Worm (Caenorhabditis elegans) whole organism, L2 larva: ENCODE data around the gene top-2.

ENCODE experiments used
- F13H6.1 ChIP-seq: sonication (generic microtip); optimal IDR thresholded peaks from 2 replicates; lab custom pipeline; 2016; ENCODE audit warnings: missing genetic modification characterization, missing compliant biosample characterization
- Y55F3AM.14 ChIP-seq: fragments of 200-800 bp; sonication (Bioruptor generic); optimal IDR thresholded peaks from 2 replicates; lab custom pipeline; 2018; ENCODE audit warnings: mild to moderate bottlenecking, missing genetic modification characterization, missing compliant biosample characterization
- ama-1 ChIP-seq: fragments of 150-350 bp; optimal IDR thresholded peaks from 2 replicates; lab custom pipeline; 2018; ENCODE audit warnings: inconsistent platforms
- blmp-1 ChIP-seq: sonication (generic microtip); optimal IDR thresholded peaks from 2 replicates; lab custom pipeline; 2017; ENCODE audit warnings: missing genetic modification characterization, mild to moderate bottlenecking, missing compliant biosample characterization, antibody characterized with exemption, moderate library complexity; ENCODE audit not compliant: insufficient read depth
- ceh-16 ChIP-seq: fragments of 150-350 bp; optimal IDR thresholded peaks from 2 replicates; lab custom pipeline; 2014; ENCODE audit warnings: missing biosample characterization, missing genetic modification characterization
- ceh-82 ChIP-seq: fragments of 150-350 bp; optimal IDR thresholded peaks from 2 replicates; lab custom pipeline; 2014; ENCODE audit warnings: missing biosample characterization, missing genetic modification characterization
- crh-2 ChIP-seq: sonication (generic microtip); optimal IDR thresholded peaks from 2 replicates; lab custom pipeline; 2017; ENCODE audit warnings: missing biosample characterization, missing genetic modification characterization
- egl-27 ChIP-seq: sonication (generic microtip); optimal IDR thresholded peaks from 3 replicates; lab custom pipeline; 2017; ENCODE audit warnings: missing biosample characterization, missing genetic modification reagents, missing genetic modification characterization
- elt-1 ChIP-seq: fragments of 150-350 bp; optimal IDR thresholded peaks from 2 replicates; lab custom pipeline; 2014; ENCODE audit warnings: missing biosample characterization, missing genetic modification characterization
- elt-3 ChIP-seq: sonication (generic microtip); optimal IDR thresholded peaks from 2 replicates; lab custom pipeline; 2017; ENCODE audit warnings: missing biosample characterization, missing genetic modification characterization
- fos-1 ChIP-seq: fragments of 150-350 bp; optimal IDR thresholded peaks from 2 replicates; lab custom pipeline; 2014; ENCODE audit warnings: missing biosample characterization, missing genetic modification characterization
- gmeb-1 ChIP-seq: fragments of 150-350 bp; optimal IDR thresholded peaks from 2 replicates; lab custom pipeline; 2014; ENCODE audit warnings: missing biosample characterization, missing genetic modification characterization
- lin-11 ChIP-seq: fragments of 150-350 bp; sonication (generic microtip); optimal IDR thresholded peaks from 2 replicates; lab custom pipeline; 2014; ENCODE audit warnings: missing biosample characterization, missing genetic modification characterization, inconsistent platforms, mixed read lengths
- lin-13 ChIP-seq: fragments of 150-350 bp; optimal IDR thresholded peaks from 2 replicates; lab custom pipeline; 2014; ENCODE audit warnings: missing biosample characterization, missing genetic modification reagents, missing genetic modification characterization
- lin-39 ChIP-seq: fragments of 150-350 bp; optimal IDR thresholded peaks from 2 replicates; lab custom pipeline; 2014; ENCODE audit warnings: missing biosample characterization, missing genetic modification reagents, missing genetic modification characterization
- lsy-2 ChIP-seq, 2 experiments: fragments of 150-350 bp in 1 of 2; sonication (generic microtip) in 1 of 2; optimal IDR thresholded peaks; 2 replicates each; lab custom pipeline; 2014 to 2017; ENCODE audit warnings: missing biosample characterization in 2 of 2, missing genetic modification characterization in 2 of 2
- mab-5 ChIP-seq: fragments of 150-350 bp; optimal IDR thresholded peaks from 2 replicates; lab custom pipeline; 2014; ENCODE audit warnings: missing biosample characterization, missing genetic modification characterization
- mbf-1 ChIP-seq: sonication (generic microtip); optimal IDR thresholded peaks from 2 replicates; lab custom pipeline; 2017; ENCODE audit warnings: missing biosample characterization, missing genetic modification characterization
- mdl-1 ChIP-seq, 2 experiments: fragments of 150-350 bp in 1 of 2; sonication (generic microtip) in 1 of 2; optimal IDR thresholded peaks; 2 replicates each; lab custom pipeline; 2017; ENCODE audit warnings: missing biosample characterization in 2 of 2, missing genetic modification characterization in 2 of 2
- nhr-10 ChIP-seq: sonication (generic microtip); optimal IDR thresholded peaks from 2 replicates; lab custom pipeline; 2017; ENCODE audit warnings: missing biosample characterization, missing genetic modification characterization
- nhr-12 ChIP-seq: fragments of 150-350 bp; optimal IDR thresholded peaks from 2 replicates; lab custom pipeline; 2014; ENCODE audit warnings: missing biosample characterization, missing genetic modification characterization
- nhr-129 ChIP-seq: fragments of 150-350 bp; optimal IDR thresholded peaks from 2 replicates; lab custom pipeline; 2014; ENCODE audit warnings: missing biosample characterization, missing genetic modification characterization
- nhr-21 ChIP-seq: fragments of 150-350 bp; optimal IDR thresholded peaks from 2 replicates; lab custom pipeline; 2014; ENCODE audit warnings: missing biosample characterization, missing genetic modification characterization
- nhr-237 ChIP-seq: fragments of 150-350 bp; optimal IDR thresholded peaks from 2 replicates; lab custom pipeline; 2014; ENCODE audit warnings: missing biosample characterization, missing genetic modification characterization
- nhr-25 ChIP-seq: fragments of 150-350 bp; sonication (generic microtip); optimal IDR thresholded peaks from 3 replicates; lab custom pipeline; 2014; ENCODE audit warnings: missing biosample characterization, missing genetic modification characterization
- nhr-6 ChIP-seq: fragments of 150-350 bp; optimal IDR thresholded peaks from 2 replicates; lab custom pipeline; 2014; ENCODE audit warnings: missing biosample characterization, missing genetic modification characterization
- nhr-77 ChIP-seq: fragments of 150-350 bp; optimal IDR thresholded peaks from 2 replicates; lab custom pipeline; 2014; ENCODE audit warnings: missing biosample characterization, missing genetic modification characterization
- peb-1 ChIP-seq: fragments of 150-350 bp; optimal IDR thresholded peaks from 2 replicates; lab custom pipeline; 2014; ENCODE audit warnings: missing biosample characterization, missing genetic modification characterization
- sem-4 ChIP-seq: fragments of 150-350 bp; optimal IDR thresholded peaks from 2 replicates; lab custom pipeline; 2014; ENCODE audit warnings: missing biosample characterization, missing genetic modification reagents, missing genetic modification characterization
- skn-1 ChIP-seq: sonication (generic microtip); optimal IDR thresholded peaks from 2 replicates; lab custom pipeline; 2017; ENCODE audit warnings: missing biosample characterization, missing genetic modification characterization
- sma-3 ChIP-seq: sonication (generic microtip); optimal IDR thresholded peaks from 2 replicates; lab custom pipeline; 2016; ENCODE audit warnings: missing genetic modification reagents, missing genetic modification characterization, missing compliant biosample characterization
- sma-9 ChIP-seq, 2 experiments: fragments of 150-350 bp in 1 of 2; sonication (generic microtip) in 1 of 2; optimal IDR thresholded peaks; 2 replicates each; lab custom pipeline; 2014 to 2016; ENCODE audit warnings: missing genetic modification characterization in 2 of 2, mild to moderate bottlenecking in 1 of 2, missing biosample characterization in 1 of 2, missing compliant biosample characterization in 1 of 2, missing genetic modification reagents in 1 of 2, moderate library complexity in 1 of 2
- snpc-4 ChIP-seq: fragments of 150-350 bp; optimal IDR thresholded peaks from 2 replicates; lab custom pipeline; 2014; ENCODE audit warnings: missing biosample characterization, missing genetic modification characterization
- unc-39 ChIP-seq: fragments of 150-350 bp; optimal IDR thresholded peaks from 2 replicates; lab custom pipeline; 2014; ENCODE audit warnings: missing biosample characterization, missing genetic modification characterization
- unc-55 ChIP-seq: fragments of 150-350 bp; sonication (generic microtip); optimal IDR thresholded peaks from 3 replicates; lab custom pipeline; 2014; ENCODE audit warnings: missing biosample characterization, missing genetic modification reagents, missing genetic modification characterization
- zag-1 ChIP-seq: fragments of 150-350 bp; optimal IDR thresholded peaks from 2 replicates; lab custom pipeline; 2014; ENCODE audit warnings: missing biosample characterization, missing genetic modification characterization
- ztf-1 ChIP-seq: fragments of 200-800 bp; sonication (Bioruptor generic); conservative IDR thresholded peaks from 2 replicates; pipeline ENCODE4 v1.3.6; 2022; ENCODE audit warnings: missing genetic modification characterization, missing compliant biosample characterization
- ztf-4 ChIP-seq: fragments of 150-350 bp; optimal IDR thresholded peaks from 2 replicates; lab custom pipeline; 2014; ENCODE audit warnings: missing biosample characterization, missing genetic modification characterization

The top-2 gene

DNA sequence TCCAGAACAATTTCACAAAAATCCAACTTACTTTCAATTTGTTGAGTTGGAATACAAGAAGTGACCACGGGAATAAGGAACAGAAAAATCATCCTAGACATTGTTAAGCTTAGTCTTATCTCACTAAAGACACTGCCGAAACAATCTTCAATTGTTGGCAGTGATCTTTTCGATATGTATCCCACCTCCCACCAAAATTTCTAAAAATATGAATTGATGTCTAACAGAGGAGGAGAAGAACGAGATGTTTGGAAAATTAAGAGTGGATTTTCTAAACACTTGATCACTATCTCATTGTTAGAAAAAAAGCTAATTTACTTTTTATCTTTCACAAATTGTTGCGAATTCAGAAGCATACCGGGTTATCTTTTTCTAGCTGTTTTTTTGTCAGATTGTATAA, 42.5 kb upstream of the top-2 start, which contains the start of gene clec-144:
Gene clec-144 (minus strand): TSS at position 101 of the 400 bp plus-strand sequence.
- TF ChIP-seq ama-1 (lab: Kevin White, UChicago) (no peak), unc-39 (no peak), mdl-1 (tag; optimal IDR thresholded peaks at IDR 0.05; lab: Kevin White, UChicago) (no peak), lin-13 (GFP tag; lab: Kevin White, UChicago) (no peak), ztf-1 (GFP tag; lab: Robert Waterston, UW) (no peak), nhr-129 (no peak), nhr-12 (tag; lab: Kevin White, UChicago) (no peak), snpc-4 (tag; lab: Kevin White, UChicago) (no peak), lin-11 (tag; lab: Kevin White, UChicago) (no peak), peb-1 (no peak), ztf-4 (tag; lab: Kevin White, UChicago) (no peak), F13H6.1 (tag; lab: Kevin White, UChicago) (no peak), nhr-10 (tag; lab: Kevin White, UChicago) (no peak)

DNA sequence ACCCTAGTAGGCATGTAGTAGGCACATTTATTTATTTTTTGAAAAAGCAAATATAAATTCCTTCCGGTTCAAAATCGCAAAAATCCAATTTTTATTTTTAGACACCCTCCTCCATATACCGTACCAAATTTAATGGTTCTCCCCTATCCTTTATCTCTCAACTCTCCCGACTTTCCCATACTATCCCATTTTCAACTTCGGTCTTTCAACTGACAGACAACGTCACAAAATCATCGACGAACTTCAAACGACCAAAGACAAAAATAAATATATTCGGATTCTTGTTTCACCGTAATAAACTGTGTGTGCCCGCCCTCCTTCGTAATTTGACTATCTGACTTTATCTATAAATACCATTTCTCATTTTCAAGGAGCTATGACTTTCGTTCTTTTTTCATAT, 39.7 kb upstream of the top-2 start, which contains the start of gene T27D12.6:
Gene T27D12.6 (plus strand): TSS at position 301 of the 400 bp plus-strand sequence.
- TF ChIP-seq mbf-1 (tag; lab: Kevin White, UChicago) (no peak), lsy-2 (tag; optimal IDR thresholded peaks at IDR 0.05; lab: Kevin White, UChicago) (no peak), unc-55 (GFP tag; lab: Kevin White, UChicago) (no peak), egl-27 (no peak), unc-39 (no peak), ama-1 (lab: Kevin White, UChicago) (no peak), nhr-237 (tag; lab: Kevin White, UChicago) (no peak), elt-1 (no peak), ceh-82 (tag; lab: Kevin White, UChicago) (no peak), elt-3 (tag; lab: Kevin White, UChicago) (no peak), skn-1 (tag; lab: Kevin White, UChicago) (no peak), gmeb-1 (tag; lab: Kevin White, UChicago) (no peak), lin-39 (no peak), nhr-129 (no peak)
- TF ChIP-seq, all 48 proteins: peak for 0

DNA sequence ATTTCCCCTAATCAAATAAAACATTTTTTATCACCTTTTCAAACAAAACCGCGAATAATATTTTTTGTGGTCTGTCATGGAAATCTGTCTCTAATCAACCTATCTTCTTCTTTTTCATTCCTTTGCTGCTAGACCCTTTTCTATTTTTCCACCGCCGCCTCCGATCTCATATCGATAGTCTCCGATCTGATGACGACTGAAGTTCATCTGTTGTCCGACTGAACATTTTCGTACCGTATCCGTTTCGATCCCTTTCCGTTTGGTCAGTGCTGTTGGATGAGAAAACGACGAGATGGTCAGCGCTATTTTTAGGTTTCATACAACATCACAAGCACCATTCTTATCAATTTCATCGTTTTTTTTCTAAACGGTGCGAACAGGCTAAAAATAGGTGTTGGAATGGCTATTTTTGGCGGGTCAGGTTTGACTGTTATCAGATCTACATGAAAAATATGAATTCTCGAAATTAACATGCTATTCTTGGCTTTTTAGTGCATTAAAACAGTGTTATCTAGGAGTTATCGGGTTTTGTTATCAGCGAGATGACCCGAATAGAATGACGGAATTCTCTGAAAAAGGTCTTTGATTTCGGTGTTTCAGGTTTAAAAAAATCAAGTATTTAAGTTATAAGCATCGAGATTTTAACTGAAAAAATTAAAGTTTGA, 38.3 kb upstream of the top-2 start:
- TF ChIP-seq fos-1 (tag; lab: Kevin White, UChicago) (peak; percentile 15), nhr-129 (peak; percentile 14), Y55F3AM.14 (no peak), nhr-10 (tag; lab: Kevin White, UChicago) (no peak), mdl-1 (tag; optimal IDR thresholded peaks at IDR 0.05; lab: Kevin White, UChicago) (peak; percentile 63 to 80), crh-2 (tag; lab: Kevin White, UChicago) (peak; percentile 14), skn-1 (tag; lab: Kevin White, UChicago) (no peak), sem-4 (tag; lab: Kevin White, UChicago) (no peak), nhr-77 (tag; lab: Kevin White, UChicago) (no peak), sma-9 (GFP tag; optimal IDR thresholded peaks at IDR 0.05; lab: Kevin White, UChicago) (peak; percentile 94), sma-9 (tag; optimal IDR thresholded peaks at IDR 0.05; lab: Kevin White, UChicago) (peak; percentile 35), ceh-16 (tag; lab: Kevin White, UChicago) (no peak), F13H6.1 (tag; lab: Kevin White, UChicago) (peak; percentile 18), zag-1 (no peak), nhr-21 (peak; percentile 78), egl-27 (peak; percentile 46), sma-3 (peak; percentile 46), elt-3 (tag; lab: Kevin White, UChicago) (no peak), nhr-25 (tag; lab: Kevin White, UChicago) (peak; percentile 20), blmp-1 (no peak), lsy-2 (tag; optimal IDR thresholded peaks at IDR 0.05; lab: Kevin White, UChicago) (peak in 1 of 2 experiments; percentile 17)

DNA sequence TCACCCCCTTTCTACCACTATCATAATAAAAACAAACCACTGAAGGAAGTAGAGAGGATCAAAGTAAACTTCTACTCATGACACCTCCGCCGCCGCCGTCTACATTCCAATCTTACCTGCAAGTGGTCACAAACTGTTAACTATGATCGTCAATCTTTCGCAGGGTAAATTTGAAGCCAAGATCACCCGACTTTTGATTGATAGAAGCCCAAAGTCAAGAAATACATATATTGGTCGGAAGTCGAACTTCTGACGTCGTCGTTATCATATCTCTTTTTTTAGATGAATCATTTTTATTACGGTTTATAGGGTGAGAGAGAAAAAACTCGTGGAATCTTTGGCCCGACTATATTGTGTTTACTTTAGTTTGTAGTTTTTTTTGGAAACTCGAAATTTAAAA, 36.6 kb upstream of the top-2 start:
- TF ChIP-seq ztf-4 (tag; lab: Kevin White, UChicago) (no peak), nhr-6 (tag; lab: Kevin White, UChicago) (no peak), mdl-1 (tag; optimal IDR thresholded peaks at IDR 0.05; lab: Kevin White, UChicago) (peak in 1 of 2 experiments; percentile 16), nhr-21 (peak; percentile 79), mab-5 (no peak), blmp-1 (peak; percentile 5), sma-3 (peak; percentile 66), nhr-25 (tag; lab: Kevin White, UChicago) (peak; percentile 77), sma-9 (GFP tag; optimal IDR thresholded peaks at IDR 0.05; lab: Kevin White, UChicago) (peak; percentile 95), sma-9 (tag; optimal IDR thresholded peaks at IDR 0.05; lab: Kevin White, UChicago) (no peak), unc-39 (no peak), egl-27 (peak; percentile 24), ama-1 (lab: Kevin White, UChicago) (no peak)
- TF ChIP-seq, all 48 proteins: peak for 7
